Fruit fly (Drosophila melanogaster): Measurements from ENCODE around the gene CG8219.

Gene CG8219

dm6 chr3L:6181776-6182175 lies 18.5 kb upstream of the CG8219 start, which contains the start of gene CG10274 (continued):
- TF ChIP-seq Rfx (GFP tag; IDR thresholded peaks at IDR 0.05) (peak; percentile 86), lab (GFP tag; optimal IDR thresholded peaks at IDR 0.05) (no peak), wor (GFP tag; IDR thresholded peaks at IDR 0.05) (peak; percentile 29; the same call in 1 of the 2 replicates), disco-r (GFP tag; optimal IDR thresholded peaks at IDR 0.05) (no peak), aop (GFP tag; IDR thresholded peaks at IDR 0.05) (no peak), CG32767 (GFP tag; IDR thresholded peaks at IDR 0.05) (no peak), CG15073 (GFP tag; optimal IDR thresholded peaks at IDR 0.05) (no peak), tup (GFP tag; optimal IDR thresholded peaks at IDR 0.05) (no peak), stwl (tag; optimal IDR thresholded peaks at IDR 0.05) (peak; percentile 90), CG16779 (GFP tag; IDR thresholded peaks at IDR 0.05) (no peak), vvl (GFP tag; IDR thresholded peaks at IDR 0.05) (peak; percentile 70), Fer1 (GFP tag; optimal IDR thresholded peaks at IDR 0.05) (peak; percentile 79), CG14667 (GFP tag; IDR thresholded peaks at IDR 0.05) (peak; percentile 39), slp2 (GFP tag; optimal IDR thresholded peaks at IDR 0.05) (peak; percentile 61), CG12071 (GFP tag; optimal IDR thresholded peaks at IDR 0.05) (no peak), gsb (GFP tag; IDR thresholded peaks at IDR 0.05) (no peak; the same call in 1 of the 2 replicates), ato (GFP tag; IDR thresholded peaks at IDR 0.05; ENCODE audit: partially characterized antibody) (no peak), tap (tag; optimal IDR thresholded peaks at IDR 0.05) (no peak), CG1792 (GFP tag; optimal IDR thresholded peaks at IDR 0.05) (peak; percentile 43), CG2678 (tag; optimal IDR thresholded peaks at IDR 0.05) (no peak), CG4820 (GFP tag; optimal IDR thresholded peaks at IDR 0.05) (peak; percentile 78), caup (GFP tag; optimal IDR thresholded peaks at IDR 0.05; ENCODE audit: severe bottlenecking) (no peak), CG34224 (GFP tag; IDR thresholded peaks at IDR 0.05; ENCODE audit: partially characterized antibody) (no peak), CG32532 (GFP tag; IDR thresholded peaks at IDR 0.05) (peak; percentile 66), CG17328 (GFP tag; IDR thresholded peaks at IDR 0.05) (peak; percentile 49; the same call in 1 of the 2 replicates), CG17802 (tag; optimal IDR thresholded peaks at IDR 0.05) (peak; percentile 38), CG2889 (GFP tag; IDR thresholded peaks at IDR 0.05) (0 out of 3 replicates have a peak, but pooled peaks have one; percentile 38), unc-4 (GFP tag; IDR thresholded peaks at IDR 0.05; ENCODE audit: partially characterized antibody) (no peak), jigr1 (GFP tag; IDR thresholded peaks at IDR 0.05) (no peak), ash1 (GFP tag; optimal IDR thresholded peaks at IDR 0.05) (no peak), ase (GFP tag; IDR thresholded peaks at IDR 0.05) (0 out of 3 replicates have a peak, but pooled peaks have one; percentile 13), CG34422 (GFP tag; IDR thresholded peaks at IDR 0.05) (peak; percentile 77; the same call in 2 of the 3 replicates), en (GFP tag; optimal IDR thresholded peaks at IDR 0.05) (no peak), slbo (GFP tag; IDR thresholded peaks at IDR 0.05) (peak; percentile 84), pzg (GFP tag; optimal IDR thresholded peaks at IDR 0.05) (peak; percentile 65), fd3F (GFP tag; optimal IDR thresholded peaks at IDR 0.05) (peak; percentile 70), cg (GFP tag; optimal IDR thresholded peaks at IDR 0.05) (no peak), CG32772 (GFP tag; IDR thresholded peaks at IDR 0.05) (peak; percentile 52; the same call in 1 of the 2 replicates), Hmr (GFP tag; optimal IDR thresholded peaks at IDR 0.05) (no peak), CG10209 (GFP tag; optimal IDR thresholded peaks at IDR 0.05) (peak; percentile 76), CG7372 (GFP tag; IDR thresholded peaks at IDR 0.05) (peak; percentile 66), CG33213 (GFP tag; optimal IDR thresholded peaks at IDR 0.05) (peak; percentile 62), CG3407 (GFP tag; optimal IDR thresholded peaks at IDR 0.05) (peak; percentile 29), Bgb (GFP tag; IDR thresholded peaks at IDR 0.05; ENCODE audit: partially characterized antibody) (no peak), Hsf (GFP tag; optimal IDR thresholded peaks at IDR 0.05) (peak; percentile 87), mirr (GFP tag; optimal IDR thresholded peaks at IDR 0.05) (no peak), ewg (GFP tag; optimal IDR thresholded peaks at IDR 0.05) (peak; percentile 61), pum (GFP tag; optimal IDR thresholded peaks at IDR 0.05) (peak; percentile 63), cad (GFP tag; optimal IDR thresholded peaks at IDR 0.05) (no peak), prd (optimal IDR thresholded peaks at IDR 0.05) (no peak), prd (GFP tag; IDR thresholded peaks at IDR 0.05) (peak; percentile 82)
